Worm (Caenorhabditis elegans) whole organism, L3 larva: ENCODE results near the gene C29F9.5.

ENCODE experiments used
- ceh-82 ChIP-seq: fragments of 150-350 bp; optimal IDR thresholded peaks from 2 replicates; lab custom pipeline; 2014; ENCODE audit warnings: missing biosample characterization, missing genetic modification characterization
- fkh-10 ChIP-seq: sonication (generic microtip); optimal IDR thresholded peaks from 2 replicates; lab custom pipeline; 2017; ENCODE audit warnings: missing biosample characterization, missing genetic modification reagents, missing genetic modification characterization
- fos-1 ChIP-seq: fragments of 150-350 bp; optimal IDR thresholded peaks from 2 replicates; lab custom pipeline; 2014; ENCODE audit warnings: missing biosample characterization, missing genetic modification characterization
- lin-15B ChIP-seq: fragments of 150-350 bp; optimal IDR thresholded peaks from 2 replicates; lab custom pipeline; 2014; ENCODE audit warnings: missing biosample characterization, missing genetic modification characterization
- nfya-1 ChIP-seq: sonication (generic microtip); optimal IDR thresholded peaks from 2 replicates; lab custom pipeline; 2017; ENCODE audit warnings: missing genetic modification characterization, mild to moderate bottlenecking, missing compliant biosample characterization, antibody characterized with exemption, moderate library complexity; ENCODE audit not compliant: insufficient read depth
- nhr-12 ChIP-seq: fragments of 150-350 bp; optimal IDR thresholded peaks from 2 replicates; lab custom pipeline; 2014; ENCODE audit warnings: missing biosample characterization, missing genetic modification characterization
- nhr-77 ChIP-seq: fragments of 150-350 bp; optimal IDR thresholded peaks from 2 replicates; lab custom pipeline; 2014; ENCODE audit warnings: missing biosample characterization, missing genetic modification characterization
- zag-1 ChIP-seq: fragments of 150-350 bp; optimal IDR thresholded peaks from 2 replicates; lab custom pipeline; 2014; ENCODE audit warnings: missing biosample characterization, missing genetic modification characterization
- ztf-11 ChIP-seq: fragments of 150-350 bp; optimal IDR thresholded peaks from 2 replicates; lab custom pipeline; 2014; ENCODE audit warnings: missing biosample characterization, missing genetic modification characterization

ce11 chrIII:86316-86715, 31.0 kb upstream of the C29F9.5 start, which contains the start of gene attf-3:
- TF ChIP-seq ceh-82: no peak
- peak; percentile 21 for TF ChIP-seq fkh-10 (GFP tag; lab: Kevin White, UChicago)
- TF ChIP-seq nhr-77 (tag; lab: Kevin White, UChicago): no peak
- no peak for TF ChIP-seq fos-1
- no peak for TF ChIP-seq ztf-11
- no peak for TF ChIP-seq zag-1 (tag; lab: Kevin White, UChicago)
- peak; percentile 83 for TF ChIP-seq lin-15B (tag; lab: Kevin White, UChicago)
- TF ChIP-seq nfya-1 (tag; lab: Kevin White, UChicago): peak; percentile 82
- no peak for TF ChIP-seq nhr-12
